Fruit fly (Drosophila melanogaster) S2 (cell line): ENCODE measurements around the gene CG10311.

Experiments
- CG8478 ChIP-seq: fragments of >200 bp; optimal IDR thresholded peaks from 2 replicates; lab custom pipeline; 2018
- CTCF ChIP-seq, 2 experiments: fragments of >200 bp; optimal IDR thresholded peaks; 2 replicates each; lab custom pipeline; 2018

DNA sequence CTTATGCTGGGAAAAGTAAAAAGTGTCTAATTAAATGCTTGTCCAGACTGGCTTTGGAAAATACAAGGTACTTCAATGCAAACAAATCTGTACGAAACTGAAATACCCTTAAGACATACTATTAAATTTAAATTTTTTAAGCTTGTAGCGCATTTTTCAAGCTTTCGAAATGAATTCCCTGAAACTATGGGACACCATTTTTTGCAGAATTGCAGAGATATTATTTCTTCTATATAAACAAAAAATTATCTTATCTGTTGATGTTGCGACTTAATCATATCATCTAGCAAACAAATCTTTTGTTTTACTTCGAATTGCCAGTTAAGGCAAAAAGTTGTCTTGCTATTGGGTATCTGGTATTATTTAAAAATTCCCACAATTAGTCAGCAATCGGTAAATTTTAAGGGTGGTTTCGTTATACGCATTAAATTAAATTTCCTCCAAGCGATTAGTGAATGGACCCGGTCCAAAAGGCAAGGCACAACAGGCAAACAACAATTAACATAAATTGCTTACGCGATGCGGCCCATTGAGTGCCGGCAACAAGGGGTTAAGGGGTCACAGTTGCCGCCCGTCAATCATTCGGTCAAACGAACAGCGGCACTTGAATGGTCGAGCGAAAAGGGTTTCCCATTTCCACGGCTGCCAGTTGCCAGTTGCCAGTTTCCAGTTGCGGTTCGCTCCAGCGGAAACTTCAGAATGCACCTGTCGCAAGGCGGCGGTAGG lies 20.3 kb downstream of the CG10311 start:
- TF ChIP-seq CTCF (optimal IDR thresholded peaks at IDR 0.05; lab: Kevin White, UChicago) = no peak
- no peak for TF ChIP-seq CG8478 (lab: Kevin White, UChicago)
